Worm (Caenorhabditis elegans) whole organism, L2 larva: ENCODE data around the gene fan-1.

Source experiments
- aly-2 ChIP-seq: fragments of 150-350 bp; optimal IDR thresholded peaks from 2 replicates; lab custom pipeline; 2014; ENCODE audit warnings: missing biosample characterization, missing genetic modification characterization
- blmp-1 ChIP-seq: sonication (generic microtip); optimal IDR thresholded peaks from 2 replicates; lab custom pipeline; 2017; ENCODE audit warnings: missing genetic modification characterization, mild to moderate bottlenecking, missing compliant biosample characterization, antibody characterized with exemption, moderate library complexity; ENCODE audit not compliant: insufficient read depth
- egl-27 ChIP-seq: sonication (generic microtip); optimal IDR thresholded peaks from 3 replicates; lab custom pipeline; 2017; ENCODE audit warnings: missing biosample characterization, missing genetic modification reagents, missing genetic modification characterization
- elt-1 ChIP-seq: fragments of 150-350 bp; optimal IDR thresholded peaks from 2 replicates; lab custom pipeline; 2014; ENCODE audit warnings: missing biosample characterization, missing genetic modification characterization
- mdl-1 ChIP-seq, 2 experiments: fragments of 150-350 bp in 1 of 2; sonication (generic microtip) in 1 of 2; optimal IDR thresholded peaks; 2 replicates each; lab custom pipeline; 2017; ENCODE audit warnings: missing biosample characterization in 2 of 2, missing genetic modification characterization in 2 of 2
- nhr-6 ChIP-seq: fragments of 150-350 bp; optimal IDR thresholded peaks from 2 replicates; lab custom pipeline; 2014; ENCODE audit warnings: missing biosample characterization, missing genetic modification characterization
- unc-62 ChIP-seq: fragments of 150-350 bp; optimal IDR thresholded peaks from 2 replicates; lab custom pipeline; 2014; ENCODE audit warnings: missing biosample characterization, missing genetic modification reagents, missing genetic modification characterization

DNA sequence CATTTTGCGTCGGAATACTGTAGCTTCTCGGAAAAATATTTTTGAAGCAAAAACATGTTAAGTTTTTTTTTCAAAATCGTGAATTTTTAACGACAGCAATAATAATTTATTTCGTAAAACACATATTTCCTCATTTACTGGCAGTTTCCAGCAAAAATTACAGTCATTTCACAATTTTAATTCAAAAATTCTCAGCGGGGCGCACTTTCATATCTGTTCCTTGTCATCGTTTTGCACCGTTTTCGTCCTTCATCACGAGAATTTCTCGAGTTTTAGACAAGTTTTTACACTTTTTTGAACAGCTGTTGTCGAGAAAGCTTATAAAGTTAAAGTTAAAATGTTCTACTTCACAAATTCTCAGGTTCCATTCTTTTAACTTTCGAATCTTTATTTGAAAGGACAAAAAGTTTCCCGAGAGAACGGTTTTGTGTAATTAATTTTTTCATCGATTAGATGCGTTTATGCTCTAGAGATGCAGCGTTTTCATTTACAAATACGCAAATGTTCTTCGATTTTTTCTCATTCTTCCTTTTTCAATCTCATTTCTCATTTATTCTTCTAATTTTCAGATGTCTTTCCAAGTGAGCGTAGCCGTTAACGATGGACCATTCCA is 26.1 kb upstream of the fan-1 start, which contains the start of gene ddi-1:
- no peak for TF ChIP-seq blmp-1 (tag; lab: Kevin White, UChicago)
- no peak for TF ChIP-seq unc-62 (GFP tag; lab: Kevin White, UChicago)
- TF ChIP-seq aly-2: no peak
- no peak for TF ChIP-seq elt-1 (tag; lab: Kevin White, UChicago)
- no peak for TF ChIP-seq nhr-6
- TF ChIP-seq egl-27: no peak
- TF ChIP-seq mdl-1 (tag; optimal IDR thresholded peaks at IDR 0.05; lab: Kevin White, UChicago): no peak
